Fruit fly (Drosophila melanogaster) whole organism, prepupa: ENCODE results near the gene CG17129.
A peak's percentile ranks its signal among the peaks of the same experiment; 100 is the strongest.

Experiments used
- Blimp-1 ChIP-seq: fragments of 200-800 bp; sonication (Bioruptor generic); optimal IDR thresholded peaks from 3 replicates; lab custom pipeline; 2017; ENCODE audit warnings: missing biosample characterization, missing genetic modification characterization, mild to moderate bottlenecking, moderate library complexity, missing genetic modification reagents
- CG10631 ChIP-seq: fragments of 200-800 bp; sonication (Bioruptor generic); optimal IDR thresholded peaks from 2 replicates; lab custom pipeline; 2016; ENCODE audit warnings: missing biosample characterization, missing genetic modification characterization
- CG11902 ChIP-seq: fragments of 200-800 bp; sonication (Bioruptor generic); optimal IDR thresholded peaks from 3 replicates; lab custom pipeline; 2016; ENCODE audit warnings: missing biosample characterization, missing genetic modification characterization
- CG16779 ChIP-seq: fragments of 200-800 bp; sonication (Bioruptor generic); optimal IDR thresholded peaks from 3 replicates; lab custom pipeline; 2017; ENCODE audit warnings: missing biosample characterization, mild to moderate bottlenecking, missing genetic modification characterization
- CG3919 ChIP-seq: fragments of 200-800 bp; sonication (Bioruptor generic); optimal IDR thresholded peaks from 3 replicates; lab custom pipeline; 2016; ENCODE audit warnings: missing biosample characterization, missing genetic modification characterization
- CG6792 ChIP-seq: fragments of 200-800 bp; sonication (Bioruptor generic); optimal IDR thresholded peaks from 3 replicates; lab custom pipeline; 2016; ENCODE audit warnings: missing biosample characterization, missing genetic modification characterization
- CG8119 ChIP-seq: fragments of 200-800 bp; sonication (Bioruptor generic); IDR thresholded peaks from 3 replicates; pipeline ENCODE4 v1.3.6; 2022; ENCODE audit warnings: missing biosample characterization, missing genetic modification characterization
- CG9139 ChIP-seq: fragments of 200-800 bp; sonication (Bioruptor generic); optimal IDR thresholded peaks from 3 replicates; lab custom pipeline; 2017; ENCODE audit warnings: missing biosample characterization, mild to moderate bottlenecking, missing genetic modification characterization
- Hr38 ChIP-seq: sonication (Bioruptor generic); optimal IDR thresholded peaks from 2 replicates; lab custom pipeline; 2016; ENCODE audit warnings: missing biosample characterization, missing genetic modification characterization
- Met ChIP-seq: fragments of 200-800 bp; sonication (Bioruptor generic); optimal IDR thresholded peaks from 3 replicates; lab custom pipeline; 2016; ENCODE audit warnings: missing biosample characterization, missing genetic modification characterization
- fkh ChIP-seq: fragments of 200-800 bp; sonication (Bioruptor generic); optimal IDR thresholded peaks from 3 replicates; lab custom pipeline; 2017; ENCODE audit warnings: missing biosample characterization, mild to moderate bottlenecking, missing genetic modification characterization, moderate library complexity

DNA sequence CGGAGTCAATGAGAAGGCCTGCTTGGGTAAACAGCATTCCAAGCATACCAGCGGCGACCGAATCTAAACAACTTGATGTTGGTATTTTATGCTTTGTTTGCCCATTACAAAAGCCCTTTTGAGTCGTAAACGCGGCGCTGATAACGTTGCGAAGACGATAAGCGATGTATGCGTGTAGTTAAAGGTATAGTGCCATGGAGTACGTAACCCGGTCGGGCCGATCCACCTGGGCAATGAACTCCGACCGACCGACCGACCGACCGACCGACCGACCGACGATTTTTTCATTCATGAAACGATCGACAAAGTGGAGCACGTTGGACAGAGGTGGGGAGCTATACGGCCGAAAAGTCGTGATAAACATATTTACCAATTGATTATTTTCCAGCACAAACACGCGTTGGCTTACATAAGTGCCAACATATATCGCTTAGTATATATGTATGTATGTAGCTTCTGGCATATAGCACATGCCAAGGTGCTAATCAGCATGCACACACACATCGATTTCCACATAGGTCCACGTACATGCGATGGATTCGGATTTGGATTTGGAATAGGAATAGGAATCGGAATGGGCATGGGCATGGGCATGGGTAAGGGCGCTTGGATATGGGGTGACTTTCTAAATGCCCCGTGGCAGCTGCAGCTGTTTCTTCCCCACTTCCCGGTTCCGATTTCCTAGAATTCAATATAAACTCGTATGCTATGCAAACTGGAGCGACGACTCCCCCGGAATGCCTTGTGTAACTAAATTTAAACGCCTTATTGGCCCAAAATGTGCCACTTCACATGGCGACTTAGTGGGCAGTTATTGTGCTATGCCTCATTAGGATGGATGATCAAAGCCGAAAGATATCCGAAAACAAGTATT lies 37.0 kb downstream of the CG17129 start:
- TF ChIP-seq CG10631 (GFP tag; lab: Kevin White, UChicago) (no peak), Met (GFP tag; lab: Kevin White, UChicago) (no peak), CG6792 (GFP tag; lab: Kevin White, UChicago) (no peak), Hr38 (GFP tag; lab: Kevin White, UChicago) (no peak), CG3919 (GFP tag; lab: Kevin White, UChicago) (no peak), fkh (GFP tag; lab: Kevin White, UChicago) (peak; percentile 92), CG8119 (no peak), CG11902 (GFP tag; lab: Kevin White, UChicago) (no peak), CG9139 (no peak), Blimp-1 (GFP tag; lab: Kevin White, UChicago) (no peak), CG16779 (tag; lab: Kevin White, UChicago) (no peak)
